Worm (Caenorhabditis elegans): ENCODE results near the gene gcp-2.1.

DNA sequence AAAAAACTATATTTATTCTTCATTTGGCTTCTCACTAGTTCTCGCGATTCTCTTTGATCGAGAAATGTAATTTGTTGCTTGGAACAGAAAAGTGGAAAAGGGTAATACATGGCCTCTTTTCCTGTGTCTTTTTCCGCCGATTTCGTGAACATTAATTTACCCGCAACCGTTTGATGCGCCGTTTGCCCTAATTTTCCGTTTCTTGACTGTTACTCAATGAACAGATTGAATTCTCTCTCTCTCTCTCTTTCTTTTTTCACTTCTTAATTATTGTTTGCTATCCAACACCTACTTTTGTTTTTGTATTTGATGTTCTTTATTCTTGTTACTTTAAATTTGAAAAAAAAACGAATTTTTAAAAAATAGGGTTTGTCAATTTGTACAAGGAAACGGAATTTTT is 5.9 kb upstream of the gcp-2.1 start:
- TF ChIP-seq tra-4 (tag; optimal IDR thresholded peaks at IDR 0.05) (no peak), pes-1 (GFP tag; IDR thresholded peaks at IDR 0.05) (no peak), ama-1 (optimal IDR thresholded peaks at IDR 0.05) (no peak), F13C5.2 (tag; optimal IDR thresholded peaks at IDR 0.05) (no peak), ets-7 (tag; optimal IDR thresholded peaks at IDR 0.05) (no peak), scrt-1 (GFP tag; IDR thresholded peaks at IDR 0.05) (no peak)
